Worm (Caenorhabditis elegans): ENCODE measurements around the gene C07E3.9.

The C07E3.9 gene

DNA sequence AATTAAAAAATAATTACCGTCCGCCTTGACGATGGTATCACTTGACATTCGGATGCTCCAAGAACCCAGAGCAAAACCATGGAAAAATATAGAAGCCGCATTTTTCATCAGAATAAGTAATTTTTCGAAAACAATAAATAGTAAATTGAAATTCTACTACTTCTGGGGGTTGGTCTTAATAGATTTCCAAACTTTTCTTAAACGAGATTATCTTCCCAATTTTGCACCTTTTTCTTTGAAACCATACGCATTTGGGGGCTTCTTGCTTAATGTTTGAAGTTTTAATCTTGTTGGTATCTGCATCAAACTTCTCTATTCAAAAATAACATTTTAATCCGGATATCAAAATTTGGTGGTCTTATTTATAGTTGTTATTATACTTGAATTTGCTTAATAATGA lies 34.4 kb upstream of the C07E3.9 start, which contains the start of gene gcy-5:
TSS of gene gcy-5 (minus strand) at position 101 of the 400 bp plus-strand sequence.
- TF ChIP-seq ztf-29 (GFP tag; IDR thresholded peaks at IDR 0.05) (no peak), ref-1 (GFP tag; conservative IDR thresholded peaks at IDR 0.05) (no peak), klf-2 (GFP tag; conservative IDR thresholded peaks at IDR 0.05) (no peak), cog-1 (tag; optimal IDR thresholded peaks at IDR 0.05) (no peak), T22C8.4 (GFP tag; IDR thresholded peaks at IDR 0.05) (no peak)

- TF ChIP-seq flt-1 (GFP tag; IDR thresholded peaks at IDR 0.05) (no peak), ztf-23 (GFP tag; IDR thresholded peaks at IDR 0.05) (no peak), tab-1 (GFP tag; IDR thresholded peaks at IDR 0.05) (no peak), klf-2 (GFP tag; conservative IDR thresholded peaks at IDR 0.05) (no peak), ztf-29 (GFP tag; IDR thresholded peaks at IDR 0.05) (no peak), cog-1 (tag; optimal IDR thresholded peaks at IDR 0.05) (no peak), med-1 (GFP tag; optimal IDR thresholded peaks at IDR 0.05; ENCODE audit: insufficient read depth) (no peak), ref-1 (GFP tag; conservative IDR thresholded peaks at IDR 0.05) (no peak), T22C8.4 (GFP tag; IDR thresholded peaks at IDR 0.05) (no peak)
These were observed 33.5 kb upstream of the C07E3.9 start, which contains the start of gene M02G9.4 for ce11 chrII:10317007-10317406. M02G9.4 (plus strand) TSS chrII:10317307.

DNA sequence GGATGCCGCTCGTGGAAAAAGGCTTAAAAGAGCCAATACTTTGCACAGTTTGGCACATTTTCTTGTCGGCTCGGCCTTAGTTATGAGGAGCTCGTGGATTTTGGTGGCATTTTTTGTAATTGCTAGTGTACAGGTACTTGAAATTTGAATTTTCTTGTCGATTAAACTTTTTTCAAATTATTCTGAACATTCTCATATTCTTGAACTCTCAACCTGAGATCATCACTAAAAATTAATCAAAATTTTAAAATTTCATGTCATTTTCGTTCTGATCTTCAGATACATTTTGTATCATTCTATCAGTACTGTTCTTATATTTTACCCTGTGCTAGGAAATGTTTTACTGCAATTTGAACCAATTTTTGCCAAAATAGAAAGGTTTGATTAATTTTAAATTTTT lies 29.1 kb upstream of the C07E3.9 start, which contains the start of gene idpp-4:
TSS of gene idpp-4 (plus strand) at position 51 of the 400 bp plus-strand sequence.
- TF ChIP-seq med-1 (GFP tag; optimal IDR thresholded peaks at IDR 0.05; ENCODE audit: insufficient read depth) (no peak), tab-1 (GFP tag; IDR thresholded peaks at IDR 0.05) (no peak), ref-1 (GFP tag; conservative IDR thresholded peaks at IDR 0.05) (no peak), ztf-29 (GFP tag; IDR thresholded peaks at IDR 0.05) (no peak), flt-1 (GFP tag; IDR thresholded peaks at IDR 0.05) (no peak), ztf-23 (GFP tag; IDR thresholded peaks at IDR 0.05) (no peak), cog-1 (tag; optimal IDR thresholded peaks at IDR 0.05) (no peak), T22C8.4 (GFP tag; IDR thresholded peaks at IDR 0.05) (no peak), klf-2 (GFP tag; conservative IDR thresholded peaks at IDR 0.05) (no peak)

DNA sequence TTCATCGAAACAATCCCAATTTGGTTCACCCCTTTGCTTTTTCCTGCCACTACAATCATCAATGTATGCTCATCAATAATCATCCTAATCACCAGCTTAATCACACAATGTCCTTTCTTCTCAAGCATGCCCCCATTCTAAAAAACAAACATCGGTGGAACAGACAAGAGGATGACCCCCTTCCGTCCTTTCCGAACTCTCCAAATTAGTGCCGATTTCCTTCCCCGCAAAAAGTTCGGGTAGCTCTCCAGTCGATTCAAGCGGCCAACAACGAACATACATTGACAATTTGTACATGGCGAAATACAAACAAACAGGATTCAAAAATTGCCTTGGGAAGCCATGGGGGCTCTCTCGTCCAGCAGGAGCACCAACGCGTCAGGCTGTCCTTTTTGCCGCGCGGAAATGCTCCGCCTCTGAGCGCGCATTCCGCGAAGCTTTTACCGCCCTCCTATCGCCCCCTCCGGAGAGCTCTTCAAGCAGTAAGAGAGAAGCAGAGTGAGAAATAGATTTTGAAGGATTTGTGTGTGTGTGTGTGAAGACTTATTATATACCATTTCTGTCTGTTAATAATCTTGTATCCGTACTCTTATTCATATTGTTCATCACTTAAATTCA lies 24.8 kb upstream of the C07E3.9 start, which contains the start of gene appg-1:
TSS of gene appg-1 (plus strand) at position 427 of the 618 bp plus-strand sequence.
- TF ChIP-seq T22C8.4 (GFP tag; IDR thresholded peaks at IDR 0.05) (no peak), cog-1 (tag; optimal IDR thresholded peaks at IDR 0.05) (no peak), flt-1 (GFP tag; IDR thresholded peaks at IDR 0.05) (no peak), ztf-29 (GFP tag; IDR thresholded peaks at IDR 0.05) (no peak), klf-2 (GFP tag; conservative IDR thresholded peaks at IDR 0.05) (no peak), ref-1 (GFP tag; conservative IDR thresholded peaks at IDR 0.05) (no peak), med-1 (GFP tag; optimal IDR thresholded peaks at IDR 0.05; ENCODE audit: insufficient read depth) (no peak)

DNA sequence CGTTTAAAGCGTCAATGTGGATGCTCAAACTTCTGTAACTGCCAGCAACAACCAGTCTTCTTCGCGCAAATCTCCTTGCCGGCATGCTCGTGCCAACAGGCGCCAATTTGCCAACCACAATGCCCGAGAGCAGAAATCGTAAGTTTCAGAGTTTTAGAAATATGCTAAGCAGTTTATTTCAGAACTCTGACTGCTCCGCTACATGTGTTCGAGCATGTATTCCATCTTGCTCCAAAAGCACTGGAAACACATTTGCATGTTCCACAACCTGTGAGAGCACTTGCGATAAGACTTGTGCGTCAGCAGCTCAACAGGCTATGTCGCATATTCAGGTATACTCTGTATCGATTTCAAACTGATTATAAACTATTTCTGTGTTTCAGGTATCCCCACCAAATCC lies 20.8 kb upstream of the C07E3.9 start:
- TF ChIP-seq tab-1 (GFP tag; IDR thresholded peaks at IDR 0.05): no peak

DNA sequence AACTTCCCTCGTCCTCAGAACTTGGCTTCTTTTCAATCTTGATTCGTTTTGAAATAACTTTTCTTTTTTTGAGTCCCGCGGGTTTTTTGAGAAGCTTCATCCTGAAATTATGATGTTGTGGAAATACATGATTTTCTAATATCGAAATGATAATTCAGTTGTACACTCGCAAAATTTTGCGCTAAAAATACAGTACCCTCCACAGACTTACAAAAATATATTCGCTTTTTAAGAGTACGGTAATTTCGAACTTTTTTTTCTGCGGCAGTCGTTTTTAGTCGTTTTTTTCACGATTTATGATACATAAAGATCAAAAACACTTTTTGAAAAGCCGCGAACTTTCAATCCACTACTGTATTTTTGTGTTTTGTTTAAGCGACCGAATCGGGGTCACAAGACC lies 5.5 kb upstream of the C07E3.9 start, which contains the start of gene pro-2:
TSS of gene pro-2 (minus strand) at position 101 of the 400 bp plus-strand sequence.
- no peak for TF ChIP-seq ztf-29 (GFP tag; IDR thresholded peaks at IDR 0.05)
- TF ChIP-seq med-1 (GFP tag; optimal IDR thresholded peaks at IDR 0.05; ENCODE audit: insufficient read depth): no peak
- no peak for TF ChIP-seq tab-1 (GFP tag; IDR thresholded peaks at IDR 0.05)
- TF ChIP-seq T22C8.4 (GFP tag; IDR thresholded peaks at IDR 0.05): no peak
- TF ChIP-seq cog-1 (tag; optimal IDR thresholded peaks at IDR 0.05): no peak
- TF ChIP-seq ref-1 (GFP tag; conservative IDR thresholded peaks at IDR 0.05): no peak
- no peak for TF ChIP-seq flt-1 (GFP tag; IDR thresholded peaks at IDR 0.05)
- no peak for TF ChIP-seq ztf-23 (GFP tag; IDR thresholded peaks at IDR 0.05)
- TF ChIP-seq klf-2 (GFP tag; conservative IDR thresholded peaks at IDR 0.05): no peak

ce11 chrII:10346075-10346474 lies 4.5 kb upstream of the C07E3.9 start, which contains the start of gene C07E3.10:
C07E3.10 (plus strand) TSS chrII:10346375.
- TF ChIP-seq flt-1 (GFP tag; IDR thresholded peaks at IDR 0.05) (peak; percentile 10; the same call in 1 of the 2 replicates), T22C8.4 (GFP tag; IDR thresholded peaks at IDR 0.05) (no peak)

DNA sequence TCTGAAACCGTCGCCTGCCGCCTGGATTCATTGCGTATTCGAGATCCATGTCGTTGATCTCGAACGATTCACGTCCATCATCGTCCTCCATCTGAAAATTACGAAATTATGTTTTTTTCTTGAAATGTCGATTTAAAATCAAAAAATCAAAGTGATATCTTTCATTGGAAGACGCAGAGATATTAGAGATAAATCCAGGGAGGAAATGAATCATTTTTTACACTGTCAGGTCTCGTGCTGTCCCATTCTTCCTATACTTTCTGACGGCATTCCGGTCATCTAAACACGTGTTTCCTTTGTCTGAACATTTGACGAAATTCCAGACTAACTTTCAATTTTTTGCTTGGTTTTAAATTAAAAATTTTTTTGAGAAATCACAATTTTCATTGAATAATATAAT lies 641 bp upstream of the C07E3.9 start, which contains the start of gene stip-1:
TSS of gene stip-1 (minus strand) at position 98 of the 400 bp plus-strand sequence.
- TF ChIP-seq T22C8.4 (GFP tag; IDR thresholded peaks at IDR 0.05): no peak
- TF ChIP-seq tab-1 (GFP tag; IDR thresholded peaks at IDR 0.05): no peak

DNA sequence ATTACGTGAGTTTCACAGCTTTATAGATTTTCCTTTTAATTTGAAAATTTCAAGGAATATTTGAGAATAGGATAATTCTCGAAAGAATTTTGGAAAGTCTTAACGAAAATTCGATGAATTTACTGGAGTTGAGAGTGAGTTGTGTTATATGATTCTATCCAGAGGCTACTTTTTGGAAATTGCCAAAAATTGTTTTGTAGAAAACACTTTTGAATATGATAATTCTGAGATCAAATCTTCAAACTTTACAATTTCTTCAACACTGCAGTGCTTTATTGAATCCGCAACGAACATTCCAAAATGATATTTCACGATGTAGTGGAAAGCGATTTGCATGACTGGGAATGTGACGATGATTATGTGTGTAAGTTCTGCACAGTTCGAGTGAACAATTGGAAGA lies 1.4 kb downstream of the C07E3.9 start, which contains the start of gene C07E3.8:
TSS of gene C07E3.8 (plus strand) at position 301 of the 400 bp plus-strand sequence.
- TF ChIP-seq ztf-23 (GFP tag; IDR thresholded peaks at IDR 0.05): no peak
- TF ChIP-seq T22C8.4 (GFP tag; IDR thresholded peaks at IDR 0.05): no peak
- no peak for TF ChIP-seq tab-1 (GFP tag; IDR thresholded peaks at IDR 0.05)
- TF ChIP-seq ref-1 (GFP tag; conservative IDR thresholded peaks at IDR 0.05): no peak
- TF ChIP-seq klf-2 (GFP tag; conservative IDR thresholded peaks at IDR 0.05): no peak
- TF ChIP-seq flt-1 (GFP tag; IDR thresholded peaks at IDR 0.05): no peak
- TF ChIP-seq med-1 (GFP tag; optimal IDR thresholded peaks at IDR 0.05; ENCODE audit: insufficient read depth): no peak
- no peak for TF ChIP-seq cog-1 (tag; optimal IDR thresholded peaks at IDR 0.05)
- TF ChIP-seq ztf-29 (GFP tag; IDR thresholded peaks at IDR 0.05): no peak

DNA sequence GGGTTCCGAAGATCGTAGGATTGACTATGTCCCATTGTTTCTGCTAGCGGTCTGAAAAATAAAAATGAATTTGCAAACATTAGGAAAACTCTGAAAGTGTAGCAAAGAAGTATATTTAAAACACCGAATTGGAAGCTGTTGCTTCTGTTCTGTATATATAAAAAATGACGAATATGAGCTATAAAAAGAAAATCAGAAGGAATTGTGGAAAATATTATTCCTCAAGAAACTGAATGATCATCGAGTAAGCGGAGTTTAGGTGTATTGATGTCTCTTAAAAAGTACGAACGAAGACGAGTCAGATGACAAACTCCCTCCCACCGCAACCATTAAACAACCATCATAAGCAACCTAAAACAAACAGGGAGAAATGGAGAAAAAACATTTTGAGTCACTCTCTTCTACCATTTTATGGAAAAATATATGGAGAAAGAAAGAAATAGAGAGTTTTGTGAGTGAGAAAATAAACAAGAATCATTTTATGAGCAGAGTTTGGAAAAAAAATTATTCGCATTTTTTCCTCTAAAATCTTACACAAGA lies 7.0 kb downstream of the C07E3.9 start, which contains the start of gene C07E3.3:
TSS of gene C07E3.3 (minus strand) at position 51 of the 540 bp plus-strand sequence.
- TF ChIP-seq ref-1 (GFP tag; conservative IDR thresholded peaks at IDR 0.05) (no peak), klf-2 (GFP tag; conservative IDR thresholded peaks at IDR 0.05) (no peak), ztf-23 (GFP tag; IDR thresholded peaks at IDR 0.05) (no peak), T22C8.4 (GFP tag; IDR thresholded peaks at IDR 0.05) (no peak), ztf-29 (GFP tag; IDR thresholded peaks at IDR 0.05) (no peak), flt-1 (GFP tag; IDR thresholded peaks at IDR 0.05) (no peak), med-1 (GFP tag; optimal IDR thresholded peaks at IDR 0.05; ENCODE audit: insufficient read depth) (no peak), cog-1 (tag; optimal IDR thresholded peaks at IDR 0.05) (no peak)

Measured in whole organism, midembryonic.